Fruit fly (Drosophila melanogaster) whole organism, embryonic: ENCODE measurements around the gene CG5969.

Experiments
- Abd-B ChIP-seq: fragments of 200-800 bp; sonication (Bioruptor generic); optimal IDR thresholded peaks from 2 replicates; lab custom pipeline; 2018; ENCODE audit warnings: missing biosample characterization, mild to moderate bottlenecking, missing genetic modification characterization, moderate library complexity
- Awh ChIP-seq: fragments of 200-800 bp; sonication (Bioruptor generic); IDR thresholded peaks from 2 replicates; pipeline ENCODE4, ENCODE4 v1.3.6; 2022; ENCODE audit warnings: missing biosample characterization, missing genetic modification characterization
- Bdp1 ChIP-seq: fragments of 200-800 bp; sonication (Bioruptor generic); optimal IDR thresholded peaks from 3 replicates; lab custom pipeline; 2016; ENCODE audit warnings: missing biosample characterization, missing genetic modification characterization
- CG10274 ChIP-seq: fragments of 200-800 bp; sonication (Bioruptor generic); optimal IDR thresholded peaks from 3 replicates; lab custom pipeline; 2017; ENCODE audit warnings: missing biosample characterization, mild to moderate bottlenecking, missing genetic modification characterization
- CG10366 ChIP-seq: fragments of 200-800 bp; sonication (Bioruptor generic); IDR thresholded peaks from 2 replicates; pipeline ENCODE4 v1.3.6; 2022; ENCODE audit warnings: missing biosample characterization, missing genetic modification characterization
- CG12071 ChIP-seq: fragments of 200-800 bp; sonication (Bioruptor generic); optimal IDR thresholded peaks from 3 replicates; lab custom pipeline; 2018; ENCODE audit warnings: missing biosample characterization, mild to moderate bottlenecking, missing genetic modification characterization
- CG13296 ChIP-seq: fragments of 200-800 bp; sonication (Bioruptor generic); optimal IDR thresholded peaks from 3 replicates; lab custom pipeline; 2018; ENCODE audit warnings: missing biosample characterization, mild to moderate bottlenecking, missing genetic modification characterization
- CG13775 ChIP-seq: fragments of 200-800 bp; sonication (Bioruptor generic); optimal IDR thresholded peaks from 3 replicates; lab custom pipeline; 2017; ENCODE audit warnings: missing biosample characterization, mild to moderate bottlenecking, missing genetic modification characterization
- CG14667 ChIP-seq: fragments of 200-800 bp; sonication (Bioruptor generic); IDR thresholded peaks from 2 replicates; pipeline ENCODE4 v1.3.6; 2022; ENCODE audit warnings: missing biosample characterization, missing genetic modification characterization
- CG14860 ChIP-seq: fragments of 200-800 bp; sonication (Bioruptor generic); IDR thresholded peaks from 3 replicates; pipeline ENCODE4 v1.3.6; 2022; ENCODE audit warnings: missing biosample characterization, missing genetic modification characterization; ENCODE audit not compliant: partially characterized antibody
- CG18619 ChIP-seq: fragments of 200-800 bp; sonication (Bioruptor generic); optimal IDR thresholded peaks from 3 replicates; lab custom pipeline; 2017; ENCODE audit warnings: missing biosample characterization, mild to moderate bottlenecking, missing genetic modification characterization
- CG18764 ChIP-seq: fragments of 200-800 bp; sonication (Bioruptor generic); optimal IDR thresholded peaks from 3 replicates; lab custom pipeline; 2016; ENCODE audit warnings: missing biosample characterization, missing genetic modification characterization
- CG2202 ChIP-seq: fragments of 200-800 bp; sonication (Bioruptor generic); optimal IDR thresholded peaks from 2 replicates; lab custom pipeline; 2018; ENCODE audit warnings: missing biosample characterization, mild to moderate bottlenecking, missing genetic modification characterization
- CG30020 ChIP-seq: fragments of 200-800 bp; optimal IDR thresholded peaks from 2 replicates; lab custom pipeline; 2019; ENCODE audit warnings: missing biosample characterization, mild to moderate bottlenecking, missing genetic modification characterization, moderate library complexity
- CG3407 ChIP-seq: fragments of 200-800 bp; sonication (Bioruptor generic); optimal IDR thresholded peaks from 2 replicates; lab custom pipeline; 2018; ENCODE audit warnings: missing biosample characterization, mild to moderate bottlenecking, missing genetic modification characterization
- CG3838 ChIP-seq: fragments of 200-800 bp; sonication (Bioruptor generic); optimal IDR thresholded peaks from 3 replicates; lab custom pipeline; 2016; ENCODE audit warnings: missing biosample characterization, missing genetic modification characterization
- CG6654 ChIP-seq: fragments of 200-800 bp; sonication (Bioruptor generic); optimal IDR thresholded peaks from 2 replicates; lab custom pipeline; 2017; ENCODE audit warnings: missing biosample characterization, mild to moderate bottlenecking, missing genetic modification characterization
- CG9817 ChIP-seq: fragments of 200-800 bp; sonication (Bioruptor generic); optimal IDR thresholded peaks from 2 replicates; lab custom pipeline; 2018; ENCODE audit warnings: missing biosample characterization, mild to moderate bottlenecking, missing genetic modification characterization, moderate library complexity
- CoRest ChIP-seq: fragments of 200-800 bp; sonication (Bioruptor generic); optimal IDR thresholded peaks from 3 replicates; lab custom pipeline; 2018; ENCODE audit warnings: missing biosample characterization, mild to moderate bottlenecking, missing genetic modification characterization, moderate library complexity
- Eip74EF ChIP-seq, 2 experiments: fragments of 200-800 bp in 1 of 2; fragments of >200 bp in 1 of 2; sonication (Bioruptor generic) in 1 of 2; optimal IDR thresholded peaks; 2 replicates each; lab custom pipeline; 2017 to 2019; ENCODE audit warnings: missing biosample characterization in 2 of 2, missing genetic modification characterization in 2 of 2, mild to moderate bottlenecking in 1 of 2, moderate library complexity in 1 of 2
- Fer3 ChIP-seq: fragments of 200-800 bp; sonication (Bioruptor generic); optimal IDR thresholded peaks from 2 replicates; lab custom pipeline; 2018; ENCODE audit warnings: missing biosample characterization, mild to moderate bottlenecking, missing genetic modification characterization, moderate library complexity
- H2.0 ChIP-seq: fragments of 200-800 bp; sonication (Bioruptor generic); IDR thresholded peaks from 2 replicates; pipeline ENCODE4 v1.3.6; 2022; ENCODE audit warnings: missing biosample characterization, missing genetic modification characterization
- Hand ChIP-seq: fragments of 200-800 bp; sonication (Bioruptor generic); optimal IDR thresholded peaks from 2 replicates; lab custom pipeline; 2017; ENCODE audit warnings: mild to moderate bottlenecking, missing biosample characterization, missing genetic modification reagents, missing genetic modification characterization
- Hr39 ChIP-seq: fragments of >200 bp; optimal IDR thresholded peaks from 2 replicates; lab custom pipeline; 2017
- Lpt ChIP-seq: fragments of >200 bp; optimal IDR thresholded peaks from 2 replicates; lab custom pipeline; 2018; ENCODE audit warnings: missing biosample characterization, missing genetic modification characterization
- NC2α ChIP-seq: fragments of 200-800 bp; sonication (Bioruptor generic); optimal IDR thresholded peaks from 2 replicates; lab custom pipeline; 2016; ENCODE audit warnings: missing biosample characterization, missing genetic modification characterization
- NC2β ChIP-seq: fragments of 200-800 bp; sonication (Bioruptor generic); optimal IDR thresholded peaks from 2 replicates; lab custom pipeline; 2016; ENCODE audit warnings: missing biosample characterization, missing genetic modification characterization
- Nf-YA ChIP-seq: fragments of 200-800 bp; sonication (Bioruptor generic); IDR thresholded peaks from 2 replicates; pipeline ENCODE4 v1.3.6; 2022; ENCODE audit warnings: missing biosample characterization, missing genetic modification characterization
- NfI ChIP-seq: fragments of 200-800 bp; sonication (Bioruptor generic); optimal IDR thresholded peaks from 3 replicates; lab custom pipeline; 2018; ENCODE audit warnings: missing biosample characterization, mild to moderate bottlenecking, missing genetic modification characterization, moderate library complexity
- Vsx1 ChIP-seq: fragments of 200-800 bp; sonication (Bioruptor generic); optimal IDR thresholded peaks from 2 replicates; lab custom pipeline; 2017; ENCODE audit warnings: missing biosample characterization, mild to moderate bottlenecking, missing genetic modification characterization, missing genetic modification reagents
- ac ChIP-seq: fragments of 200-800 bp; sonication (Bioruptor generic); optimal IDR thresholded peaks from 3 replicates; lab custom pipeline; 2017; ENCODE audit warnings: missing biosample characterization, mild to moderate bottlenecking, missing genetic modification characterization
- bbx ChIP-seq: fragments of 200-800 bp; sonication (Bioruptor generic); IDR thresholded peaks from 2 replicates; pipeline ENCODE4 v1.3.6; 2022; ENCODE audit warnings: missing biosample characterization, missing genetic modification characterization; ENCODE audit not compliant: partially characterized antibody
- br ChIP-seq: fragments of >200 bp; optimal IDR thresholded peaks from 2 replicates; lab custom pipeline; 2017
- da ChIP-seq: fragments of 200-800 bp; sonication (Bioruptor generic); optimal IDR thresholded peaks from 2 replicates; lab custom pipeline; 2016; ENCODE audit warnings: missing biosample characterization, missing genetic modification characterization
- h ChIP-seq: fragments of >200 bp; optimal IDR thresholded peaks from 2 replicates; lab custom pipeline; 2017
- kah ChIP-seq: fragments of 200-800 bp; sonication (Bioruptor generic); optimal IDR thresholded peaks from 2 replicates; lab custom pipeline; 2018; ENCODE audit warnings: missing biosample characterization, mild to moderate bottlenecking, missing genetic modification characterization
- lab ChIP-seq: fragments of 200-800 bp; sonication (Bioruptor generic); optimal IDR thresholded peaks from 3 replicates; lab custom pipeline; 2017; ENCODE audit warnings: missing biosample characterization, missing genetic modification characterization, mild to moderate bottlenecking, moderate library complexity, missing genetic modification reagents
- nau ChIP-seq: fragments of 200-800 bp; sonication (Bioruptor generic); optimal IDR thresholded peaks from 3 replicates; lab custom pipeline; 2017; ENCODE audit warnings: missing biosample characterization, mild to moderate bottlenecking, missing genetic modification characterization, missing genetic modification reagents
- odd ChIP-seq: fragments of 200-800 bp; sonication (Bioruptor generic); optimal IDR thresholded peaks from 2 replicates; lab custom pipeline; 2017; ENCODE audit warnings: missing biosample characterization, mild to moderate bottlenecking, missing genetic modification characterization
- otp ChIP-seq: fragments of 200-800 bp; sonication (Bioruptor generic); IDR thresholded peaks from 3 replicates; pipeline ENCODE4, ENCODE4 v1.3.6; 2022; ENCODE audit warnings: missing biosample characterization, missing genetic modification characterization
- pho ChIP-seq: fragments of 200-800 bp; sonication (Bioruptor generic); optimal IDR thresholded peaks from 2 replicates; lab custom pipeline; 2016; ENCODE audit warnings: missing biosample characterization, missing genetic modification characterization
- prd ChIP-seq, 3 experiments: fragments of >200 bp in 2 of 3; fragments of 200-800 bp in 1 of 3; sonication (Bioruptor generic) in 1 of 3; optimal IDR thresholded peaks in 2 of 3; IDR thresholded peaks in 1 of 3; 2 replicates in 2 of 3; 3 replicates in 1 of 3; pipeline versions ENCODE4 v1.3.6 to Lab custom; 2017 to 2022; ENCODE audit warnings: missing biosample characterization in 1 of 3, missing genetic modification characterization in 1 of 3
- repo ChIP-seq: fragments of 200-800 bp; sonication (Bioruptor generic); optimal IDR thresholded peaks from 2 replicates; lab custom pipeline; 2016; ENCODE audit warnings: missing biosample characterization, missing genetic modification characterization
- sens-2 ChIP-seq: fragments of 200-800 bp; sonication (Bioruptor generic); IDR thresholded peaks from 2 replicates; pipeline ENCODE4 v1.3.6; 2022; ENCODE audit warnings: missing biosample characterization, missing genetic modification characterization
- sima ChIP-seq: fragments of 200-800 bp; sonication (Bioruptor generic); optimal IDR thresholded peaks from 2 replicates; lab custom pipeline; 2016; ENCODE audit warnings: missing biosample characterization, missing genetic modification characterization
- sna ChIP-seq: fragments of 200-800 bp; sonication (Bioruptor generic); IDR thresholded peaks from 2 replicates; pipeline ENCODE4 v1.3.6; 2022; ENCODE audit warnings: missing biosample characterization, missing genetic modification characterization; ENCODE audit not compliant: partially characterized antibody
- so ChIP-seq: fragments of 200-800 bp; sonication (Bioruptor generic); IDR thresholded peaks from 3 replicates; pipeline ENCODE4 v1.3.6; 2022; ENCODE audit warnings: missing biosample characterization, missing genetic modification characterization
- tap ChIP-seq: fragments of 200-800 bp; optimal IDR thresholded peaks from 3 replicates; lab custom pipeline; 2019; ENCODE audit warnings: missing biosample characterization, mild to moderate bottlenecking, missing genetic modification characterization, moderate library complexity
- toy ChIP-seq: fragments of 200-800 bp; sonication (Bioruptor generic); IDR thresholded peaks from 2 replicates; pipeline ENCODE4 v1.3.6; 2022; ENCODE audit warnings: missing biosample characterization, missing genetic modification characterization
- wor ChIP-seq: fragments of 200-800 bp; sonication (Bioruptor generic); IDR thresholded peaks from 2 replicates; pipeline ENCODE4 v1.3.6; 2022; ENCODE audit warnings: missing biosample characterization, missing genetic modification characterization

Gene CG5969

DNA sequence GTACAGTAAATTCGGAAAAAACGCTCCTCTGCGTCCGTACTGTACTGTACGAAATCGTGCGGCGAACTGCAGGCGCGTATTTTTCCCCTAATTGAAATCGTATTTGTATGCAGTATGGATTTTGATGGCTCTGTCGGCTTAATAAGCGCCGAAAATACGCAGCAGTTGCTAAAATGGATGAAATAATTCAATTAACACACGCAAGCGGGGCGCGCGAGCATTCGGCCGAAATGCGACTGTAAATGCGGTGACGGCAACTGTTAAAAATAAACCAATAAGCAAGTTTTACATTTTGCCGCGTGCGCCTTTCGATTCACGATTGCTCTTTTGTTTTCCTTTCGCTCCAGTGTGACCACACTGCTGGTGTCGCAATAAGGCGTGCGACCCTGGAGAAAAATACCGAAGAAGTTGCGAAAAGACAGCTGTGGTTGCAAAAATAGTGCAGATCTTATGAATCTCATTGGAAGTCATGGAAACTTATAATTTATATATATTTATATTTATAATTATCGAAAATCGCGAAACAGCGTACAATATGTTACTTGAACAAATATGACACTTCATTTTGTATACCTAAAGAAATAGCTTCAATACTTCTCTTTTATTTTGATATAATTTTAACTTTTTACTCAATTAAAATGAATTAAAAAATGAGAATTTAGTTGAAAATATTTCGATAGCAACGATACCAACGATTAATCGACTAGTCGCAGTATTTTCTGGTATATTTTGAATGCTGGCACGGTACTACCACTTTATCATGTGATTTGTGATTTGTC lies at the start of gene CG5969, which contains the start of gene CG32428 (continued):
- TF ChIP-seq H2.0 (GFP tag; lab: Robert Waterston, UW), result peak; percentile 71
- no peak for TF ChIP-seq sima
- peak; percentile 38 for TF ChIP-seq tap (tag; lab: Kevin White, UChicago)
- TF ChIP-seq Eip74EF (GFP tag; optimal IDR thresholded peaks at IDR 0.05; lab: Kevin White, UChicago), result peak in 1 of 2 experiments; percentile 11
- TF ChIP-seq CG18764, result peak; percentile 13
- TF ChIP-seq toy (GFP tag; lab: Robert Waterston, UW), result no peak
- TF ChIP-seq Vsx1 (GFP tag; lab: Kevin White, UChicago), result no peak
- TF ChIP-seq CG9817 (tag; lab: Kevin White, UChicago), result peak; percentile 70
- TF ChIP-seq Fer3 (tag; lab: Kevin White, UChicago), result peak; percentile 73
- TF ChIP-seq CG13296 (GFP tag; lab: Kevin White, UChicago), result peak; percentile 44
- TF ChIP-seq CG10274 (GFP tag; lab: Kevin White, UChicago), result no peak
- TF ChIP-seq CG18619 (GFP tag; lab: Kevin White, UChicago), result peak; percentile 58
- TF ChIP-seq Hr39 (lab: Kevin White, UChicago), result no peak
- peak; percentile 79 for TF ChIP-seq CoRest (tag; lab: Kevin White, UChicago)
- no peak for TF ChIP-seq so (GFP tag; lab: Robert Waterston, UW)
- peak; percentile 61 for TF ChIP-seq CG10366
- peak; percentile 72 for TF ChIP-seq lab (GFP tag; lab: Kevin White, UChicago)
- no peak for TF ChIP-seq Nf-YA
- TF ChIP-seq kah, result no peak
- TF ChIP-seq CG12071 (GFP tag; lab: Kevin White, UChicago), result no peak
- TF ChIP-seq NC2α, result no peak
- TF ChIP-seq pho (GFP tag; lab: Kevin White, UChicago), result no peak
- TF ChIP-seq bbx (GFP tag; lab: Robert Waterston, UW), result no peak
- TF ChIP-seq Bdp1 (GFP tag; lab: Kevin White, UChicago), result no peak
- no peak for TF ChIP-seq CG14860 (GFP tag; lab: Robert Waterston, UW)
- no peak for TF ChIP-seq otp (GFP tag; lab: Robert Waterston, UW)
- TF ChIP-seq Lpt (GFP tag; lab: Kevin White, UChicago), result no peak
- peak; percentile 65 for TF ChIP-seq Abd-B (GFP tag; lab: Kevin White, UChicago)
- TF ChIP-seq odd, result peak; percentile 15
- TF ChIP-seq CG3838 (GFP tag; lab: Kevin White, UChicago), result no peak
- TF ChIP-seq da (GFP tag; lab: Kevin White, UChicago), result no peak
- TF ChIP-seq CG30020 (tag; lab: Kevin White, UChicago), result peak; percentile 65
- no peak for TF ChIP-seq br (lab: Kevin White, UChicago)
- no peak for TF ChIP-seq repo
- peak; percentile 58 for TF ChIP-seq CG13775 (GFP tag; lab: Kevin White, UChicago)
- TF ChIP-seq Hand (GFP tag; lab: Kevin White, UChicago), result no peak
- peak; percentile 67 for TF ChIP-seq NfI
- TF ChIP-seq Awh (GFP tag; lab: Robert Waterston, UW), result no peak
- TF ChIP-seq prd (optimal IDR thresholded peaks at IDR 0.05; lab: Kevin White, UChicago), result no peak
- peak; percentile 65 for TF ChIP-seq prd (GFP tag; IDR thresholded peaks at IDR 0.05; lab: Robert Waterston, UW)
- peak; percentile 4 for TF ChIP-seq CG6654 (GFP tag; lab: Kevin White, UChicago)
- 0 out of 2 replicates have a peak, but pooled peaks have one; percentile 14 for TF ChIP-seq sens-2
- no peak for TF ChIP-seq CG3407 (GFP tag; lab: Kevin White, UChicago)
- no peak for TF ChIP-seq NC2β (GFP tag; lab: Kevin White, UChicago)
- no peak for TF ChIP-seq ac (GFP tag; lab: Kevin White, UChicago)
- TF ChIP-seq CG14667, result peak; percentile 54
- no peak for TF ChIP-seq h (lab: Kevin White, UChicago)
- TF ChIP-seq sna (GFP tag; lab: Robert Waterston, UW), result no peak
- TF ChIP-seq nau, result no peak
- TF ChIP-seq CG2202, result no peak
- TF ChIP-seq wor, result no peak
